Fruit fly (Drosophila melanogaster): Measurements from ENCODE around the gene cib.

DNA sequence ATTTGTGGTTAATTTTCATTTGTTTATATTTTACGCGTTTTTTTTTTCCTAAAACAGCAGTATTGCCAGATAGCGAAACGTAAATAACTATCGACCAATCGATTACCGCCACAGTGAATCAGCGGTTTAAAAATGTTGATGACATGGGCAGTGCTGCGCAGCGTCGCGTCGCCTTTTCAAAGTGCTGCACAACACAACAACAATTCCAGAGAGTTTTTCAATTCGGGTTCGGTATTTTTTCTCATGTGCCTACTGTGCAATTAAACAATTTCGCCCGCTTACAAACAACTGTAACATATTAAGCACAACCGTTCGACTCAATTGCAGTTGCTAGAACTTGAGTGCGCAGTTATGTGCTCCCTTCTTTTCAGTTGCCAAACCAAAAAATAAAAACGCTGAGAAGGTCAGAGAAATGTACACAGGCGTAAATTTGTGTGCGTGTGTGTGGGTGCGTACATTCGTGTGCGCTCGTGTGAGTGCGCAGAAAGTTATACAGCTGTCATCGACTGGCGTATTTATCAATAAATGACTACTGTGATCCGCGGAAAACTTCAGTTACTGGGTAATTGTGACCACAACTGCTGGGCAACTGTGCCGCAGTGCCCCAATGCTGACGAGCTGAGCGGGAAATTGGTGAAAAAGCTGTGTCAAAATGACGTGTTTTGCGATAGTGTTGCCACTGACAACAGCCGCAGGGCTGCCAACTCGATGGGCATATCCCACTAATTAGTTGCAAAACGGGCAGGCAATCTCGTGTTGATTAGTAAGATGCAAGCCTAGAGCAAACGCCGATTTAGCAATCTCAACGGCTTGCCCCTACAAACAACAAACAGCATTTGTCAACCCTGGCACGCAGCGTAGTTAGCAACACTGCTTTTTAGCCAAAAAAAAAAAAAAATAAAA lies 11.2 kb downstream of the cib start, which contains the start of the genes tyf and Tip60:
- peak; percentile 33 for TF ChIP-seq jumu (GFP tag; optimal IDR thresholded peaks at IDR 0.05)
- peak; percentile 51 for TF ChIP-seq CG1603 (tag; optimal IDR thresholded peaks at IDR 0.05)
- TF ChIP-seq lbe (GFP tag; optimal IDR thresholded peaks at IDR 0.05): peak; percentile 11
- no peak for TF ChIP-seq Poxn (GFP tag; IDR thresholded peaks at IDR 0.05)
- TF ChIP-seq Adf1 (GFP tag; IDR thresholded peaks at IDR 0.05): no peak
- no peak for TF ChIP-seq psq (GFP tag; optimal IDR thresholded peaks at IDR 0.05)
- TF ChIP-seq CG4360 (GFP tag; IDR thresholded peaks at IDR 0.05): peak; percentile 52; the same call in 1 of the 2 replicates
- no peak for TF ChIP-seq Xrp1 (GFP tag; IDR thresholded peaks at IDR 0.05)
